Fruit fly (Drosophila melanogaster): ENCODE measurements around the gene CG34279.

CG34279 gene

DNA sequence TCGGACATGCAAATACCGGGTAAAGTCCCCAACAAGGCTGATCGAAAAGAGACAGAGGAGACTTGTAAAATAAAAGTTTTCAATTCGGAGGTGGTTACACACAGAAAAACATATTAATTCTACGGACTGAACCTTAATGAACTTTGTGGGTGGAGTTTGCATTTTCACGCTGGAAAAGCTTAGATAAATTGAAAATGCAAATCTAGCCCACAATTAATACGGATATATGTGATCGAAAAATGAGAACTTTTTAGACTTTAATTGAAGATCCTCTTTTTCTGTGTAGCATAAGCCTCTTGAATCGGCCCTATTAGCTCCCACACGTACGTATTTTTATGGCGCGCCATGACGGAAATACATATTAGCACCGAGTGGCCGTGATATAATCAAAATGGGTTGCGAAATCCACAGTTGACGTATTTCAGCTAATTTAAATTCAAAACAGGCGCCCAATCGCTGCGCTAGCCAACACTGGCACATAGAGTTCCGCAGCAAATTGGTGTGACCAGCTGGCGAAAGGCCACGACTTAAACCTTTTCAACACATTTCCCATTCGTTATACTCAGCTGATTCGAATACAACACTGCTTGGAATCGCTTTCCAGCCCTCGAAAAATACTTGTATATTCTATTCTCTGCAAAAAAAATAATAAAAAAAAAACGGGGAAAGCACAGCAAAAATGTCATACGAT is 17.6 kb downstream of the CG34279 start:
- TF ChIP-seq usp (GFP tag; optimal IDR thresholded peaks at IDR 0.05) (no peak), Hr83 (GFP tag; optimal IDR thresholded peaks at IDR 0.05; ENCODE audit: poor library complexity, severe bottlenecking) (peak; percentile 94), CG32264 (GFP tag; optimal IDR thresholded peaks at IDR 0.05) (peak; percentile 52), br (GFP tag; optimal IDR thresholded peaks at IDR 0.05) (peak; percentile 65), ey (GFP tag; optimal IDR thresholded peaks at IDR 0.05) (peak; percentile 46), Jra (GFP tag; optimal IDR thresholded peaks at IDR 0.05) (peak; percentile 72), Vsx2 (GFP tag; optimal IDR thresholded peaks at IDR 0.05; ENCODE audit: partially characterized antibody) (peak; percentile 97), Abd-B (GFP tag; optimal IDR thresholded peaks at IDR 0.05) (no peak), sv (GFP tag; optimal IDR thresholded peaks at IDR 0.05) (peak; percentile 52), CG9705 (GFP tag; optimal IDR thresholded peaks at IDR 0.05) (peak; percentile 43), dsf (GFP tag; optimal IDR thresholded peaks at IDR 0.05; ENCODE audit: borderline replicate concordance) (peak; percentile 60), psq (GFP tag; optimal IDR thresholded peaks at IDR 0.05) (peak; percentile 30), CrebA (GFP tag; optimal IDR thresholded peaks at IDR 0.05; ENCODE audit: borderline replicate concordance) (no peak), Dif (GFP tag; optimal IDR thresholded peaks at IDR 0.05; ENCODE audit: partially characterized antibody) (no peak), Sp1 (GFP tag; optimal IDR thresholded peaks at IDR 0.05) (peak; percentile 59), dmrt93B (GFP tag; optimal IDR thresholded peaks at IDR 0.05) (peak; percentile 24), Myc (optimal IDR thresholded peaks at IDR 0.05) (peak; percentile 56), jim (GFP tag; optimal IDR thresholded peaks at IDR 0.05) (peak; percentile 58), woc (GFP tag; optimal IDR thresholded peaks at IDR 0.05) (peak; percentile 2), Hr78 (GFP tag; optimal IDR thresholded peaks at IDR 0.05) (no peak), HLH106 (tag; optimal IDR thresholded peaks at IDR 0.05) (peak; percentile 57), fru (GFP tag; optimal IDR thresholded peaks at IDR 0.05) (peak; percentile 64), foxo (GFP tag; optimal IDR thresholded peaks at IDR 0.05) (peak in 1 of 2 experiments; percentile 83), tai (GFP tag; optimal IDR thresholded peaks at IDR 0.05) (peak; percentile 69), lola (GFP tag; optimal IDR thresholded peaks at IDR 0.05) (no peak), dl (GFP tag; optimal IDR thresholded peaks at IDR 0.05; ENCODE audit: insufficient read depth in 1 of 2, partially characterized antibody in 2 of 2) (peak in 1 of 2 experiments; percentile 17), Hnf4 (GFP tag; optimal IDR thresholded peaks at IDR 0.05) (peak; percentile 83), rgr (GFP tag; optimal IDR thresholded peaks at IDR 0.05) (peak; percentile 66), Mio (GFP tag; optimal IDR thresholded peaks at IDR 0.05) (no peak), sage (GFP tag; optimal IDR thresholded peaks at IDR 0.05) (peak; percentile 37), N (GFP tag; optimal IDR thresholded peaks at IDR 0.05) (no peak), pan (optimal IDR thresholded peaks at IDR 0.05) (no peak), OdsH (GFP tag; optimal IDR thresholded peaks at IDR 0.05) (peak; percentile 25), Dfd (GFP tag; optimal IDR thresholded peaks at IDR 0.05) (no peak), h (GFP tag; optimal IDR thresholded peaks at IDR 0.05) (peak; percentile 69), Rel (GFP tag; optimal IDR thresholded peaks at IDR 0.05) (no peak), Rel (tag; optimal IDR thresholded peaks at IDR 0.05) (peak; percentile 99), brk (GFP tag; optimal IDR thresholded peaks at IDR 0.05) (peak; percentile 53), GATAd (GFP tag; optimal IDR thresholded peaks at IDR 0.05) (peak; percentile 30)

DNA sequence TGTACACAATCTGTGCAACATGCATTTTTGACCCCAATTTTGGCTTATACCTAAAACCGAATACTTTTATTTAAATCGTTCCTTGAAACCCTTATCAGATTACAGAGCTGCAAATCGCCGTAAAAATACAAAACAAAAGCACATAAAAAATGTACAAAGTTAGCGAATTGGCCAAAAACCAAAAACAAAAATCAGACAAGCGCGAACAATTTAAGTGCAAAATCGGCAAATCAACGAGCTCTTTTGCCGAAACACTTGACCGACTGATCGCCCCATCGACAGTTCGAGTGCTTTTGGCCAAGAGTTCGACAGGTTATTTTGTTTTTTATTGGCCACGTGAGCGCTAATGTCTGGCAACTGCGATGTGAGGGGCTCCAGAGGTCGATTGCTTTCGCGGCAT is 21.2 kb downstream of the CG34279 start:
- TF ChIP-seq GATAd (GFP tag; optimal IDR thresholded peaks at IDR 0.05) (no peak), Hnf4 (GFP tag; optimal IDR thresholded peaks at IDR 0.05) (no peak), Mio (GFP tag; optimal IDR thresholded peaks at IDR 0.05) (no peak), sv (GFP tag; optimal IDR thresholded peaks at IDR 0.05) (no peak), foxo (GFP tag; optimal IDR thresholded peaks at IDR 0.05) (no peak), usp (GFP tag; optimal IDR thresholded peaks at IDR 0.05) (no peak), dsf (GFP tag; optimal IDR thresholded peaks at IDR 0.05; ENCODE audit: borderline replicate concordance) (no peak), Hr78 (GFP tag; optimal IDR thresholded peaks at IDR 0.05) (no peak), HLH106 (tag; optimal IDR thresholded peaks at IDR 0.05) (no peak), pan (optimal IDR thresholded peaks at IDR 0.05) (no peak), Abd-B (GFP tag; optimal IDR thresholded peaks at IDR 0.05) (no peak), N (GFP tag; optimal IDR thresholded peaks at IDR 0.05) (no peak)

All from whole organism, wandering third instar larva.